Worm (Caenorhabditis elegans): Measurements from ENCODE around the gene F40F8.1.

F40F8.1 gene

ce11 chrII:11152495-11152894 lies 25.0 kb downstream of the F40F8.1 start, which contains the start of gene pqm-1:
Gene pqm-1, minus strand, starts transcription at chrII:11152595.
- TF ChIP-seq ets-7 (tag; optimal IDR thresholded peaks at IDR 0.05) = no peak
- TF ChIP-seq hnd-1 (tag; optimal IDR thresholded peaks at IDR 0.05) = no peak
- no peak for TF ChIP-seq sea-1 (GFP tag; conservative IDR thresholded peaks at IDR 0.05)
- TF ChIP-seq flt-1 (GFP tag; IDR thresholded peaks at IDR 0.05) = no peak
- no peak for TF ChIP-seq hmbx-1 (tag; optimal IDR thresholded peaks at IDR 0.05)
- no peak for TF ChIP-seq tbx-11 (GFP tag; IDR thresholded peaks at IDR 0.05)
- no peak for TF ChIP-seq tbx-37 (GFP tag; conservative IDR thresholded peaks at IDR 0.05)
- no peak for TF ChIP-seq F13C5.2 (tag; optimal IDR thresholded peaks at IDR 0.05)
- no peak for TF ChIP-seq ama-1 (optimal IDR thresholded peaks at IDR 0.05)
- no peak for TF ChIP-seq B0310.2 (tag; optimal IDR thresholded peaks at IDR 0.05)
- no peak for TF ChIP-seq pes-1 (GFP tag; IDR thresholded peaks at IDR 0.05)
- TF ChIP-seq ceh-36 (tag; optimal IDR thresholded peaks at IDR 0.05) = no peak

ce11 chrII:11153080-11153479 lies 25.6 kb downstream of the F40F8.1 start:
- TF ChIP-seq F13C5.2 (tag; optimal IDR thresholded peaks at IDR 0.05) (no peak), tbx-11 (GFP tag; IDR thresholded peaks at IDR 0.05) (no peak), tra-4 (tag; optimal IDR thresholded peaks at IDR 0.05) (no peak)

ce11 chrII:11153800-11154199 lies 26.3 kb downstream of the F40F8.1 start:
- TF ChIP-seq flt-1 (GFP tag; IDR thresholded peaks at IDR 0.05) (no peak), ama-1 (optimal IDR thresholded peaks at IDR 0.05) (no peak), hmg-4 (GFP tag; optimal IDR thresholded peaks at IDR 0.05) (no peak), ceh-13 (GFP tag; optimal IDR thresholded peaks at IDR 0.05) (no peak), tra-4 (tag; optimal IDR thresholded peaks at IDR 0.05) (no peak), ceh-36 (tag; optimal IDR thresholded peaks at IDR 0.05) (no peak), B0310.2 (tag; optimal IDR thresholded peaks at IDR 0.05) (no peak), scrt-1 (GFP tag; IDR thresholded peaks at IDR 0.05) (no peak), hmbx-1 (tag; optimal IDR thresholded peaks at IDR 0.05) (no peak), tbx-37 (GFP tag; conservative IDR thresholded peaks at IDR 0.05) (no peak), ets-7 (tag; optimal IDR thresholded peaks at IDR 0.05) (no peak), aly-1 (tag; optimal IDR thresholded peaks at IDR 0.05) (no peak), hnd-1 (tag; optimal IDR thresholded peaks at IDR 0.05) (no peak), F13C5.2 (tag; optimal IDR thresholded peaks at IDR 0.05) (no peak), tbx-11 (GFP tag; IDR thresholded peaks at IDR 0.05) (no peak)

- TF ChIP-seq ceh-13 (GFP tag; optimal IDR thresholded peaks at IDR 0.05) = no peak
Observed at ce11 chrII:11154957-11155356, 27.5 kb downstream of the F40F8.1 start.

- no peak for TF ChIP-seq tbx-37 (GFP tag; conservative IDR thresholded peaks at IDR 0.05)
- no peak for TF ChIP-seq ets-7 (tag; optimal IDR thresholded peaks at IDR 0.05)
- no peak for TF ChIP-seq hmbx-1 (tag; optimal IDR thresholded peaks at IDR 0.05)
- no peak for TF ChIP-seq hnd-1 (tag; optimal IDR thresholded peaks at IDR 0.05)
- TF ChIP-seq F13C5.2 (tag; optimal IDR thresholded peaks at IDR 0.05) = no peak
- TF ChIP-seq pes-1 (GFP tag; IDR thresholded peaks at IDR 0.05) = no peak
- no peak for TF ChIP-seq tbx-11 (GFP tag; IDR thresholded peaks at IDR 0.05)
- TF ChIP-seq ceh-36 (tag; optimal IDR thresholded peaks at IDR 0.05) = no peak
- TF ChIP-seq scrt-1 (GFP tag; IDR thresholded peaks at IDR 0.05) = no peak
- no peak for TF ChIP-seq B0310.2 (tag; optimal IDR thresholded peaks at IDR 0.05)
- no peak for TF ChIP-seq sea-1 (GFP tag; conservative IDR thresholded peaks at IDR 0.05)
- TF ChIP-seq tra-4 (tag; optimal IDR thresholded peaks at IDR 0.05) = no peak
- no peak for TF ChIP-seq flt-1 (GFP tag; IDR thresholded peaks at IDR 0.05)
- no peak for TF ChIP-seq aly-1 (tag; optimal IDR thresholded peaks at IDR 0.05)
- no peak for TF ChIP-seq ama-1 (optimal IDR thresholded peaks at IDR 0.05)
- TF ChIP-seq ceh-13 (GFP tag; optimal IDR thresholded peaks at IDR 0.05) = no peak
- TF ChIP-seq hmg-4 (GFP tag; optimal IDR thresholded peaks at IDR 0.05) = no peak
Observed at ce11 chrII:11155400-11155799, 27.9 kb downstream of the F40F8.1 start.

- no peak for TF ChIP-seq hmg-4 (GFP tag; optimal IDR thresholded peaks at IDR 0.05)
- no peak for TF ChIP-seq ceh-13 (GFP tag; optimal IDR thresholded peaks at IDR 0.05)
- no peak for TF ChIP-seq hmbx-1 (tag; optimal IDR thresholded peaks at IDR 0.05)
- TF ChIP-seq scrt-1 (GFP tag; IDR thresholded peaks at IDR 0.05) = no peak
- TF ChIP-seq tra-4 (tag; optimal IDR thresholded peaks at IDR 0.05) = no peak
- no peak for TF ChIP-seq tbx-11 (GFP tag; IDR thresholded peaks at IDR 0.05)
- TF ChIP-seq sea-1 (GFP tag; conservative IDR thresholded peaks at IDR 0.05) = no peak
- no peak for TF ChIP-seq ama-1 (optimal IDR thresholded peaks at IDR 0.05)
- no peak for TF ChIP-seq pes-1 (GFP tag; IDR thresholded peaks at IDR 0.05)
- TF ChIP-seq flt-1 (GFP tag; IDR thresholded peaks at IDR 0.05) = no peak
- TF ChIP-seq tbx-37 (GFP tag; conservative IDR thresholded peaks at IDR 0.05) = no peak
- TF ChIP-seq hnd-1 (tag; optimal IDR thresholded peaks at IDR 0.05) = no peak
- no peak for TF ChIP-seq F13C5.2 (tag; optimal IDR thresholded peaks at IDR 0.05)
- TF ChIP-seq ets-7 (tag; optimal IDR thresholded peaks at IDR 0.05) = no peak
- no peak for TF ChIP-seq ceh-36 (tag; optimal IDR thresholded peaks at IDR 0.05)
- TF ChIP-seq B0310.2 (tag; optimal IDR thresholded peaks at IDR 0.05) = no peak
- no peak for TF ChIP-seq aly-1 (tag; optimal IDR thresholded peaks at IDR 0.05)
Observed at ce11 chrII:11156160-11156559, 28.7 kb downstream of the F40F8.1 start.

ce11 chrII:11157660-11158059 lies 30.2 kb downstream of the F40F8.1 start:
- TF ChIP-seq flt-1 (GFP tag; IDR thresholded peaks at IDR 0.05) (peak; percentile 62; the same call in 1 of the 2 replicates), hnd-1 (tag; optimal IDR thresholded peaks at IDR 0.05) (peak; percentile 34), sea-1 (GFP tag; conservative IDR thresholded peaks at IDR 0.05) (peak; percentile 73; the same call in 1 of the 2 replicates), ets-7 (tag; optimal IDR thresholded peaks at IDR 0.05) (no peak), ama-1 (optimal IDR thresholded peaks at IDR 0.05) (no peak), ceh-13 (GFP tag; optimal IDR thresholded peaks at IDR 0.05) (peak; percentile 4), tbx-37 (GFP tag; conservative IDR thresholded peaks at IDR 0.05) (peak; percentile 63), scrt-1 (GFP tag; IDR thresholded peaks at IDR 0.05) (peak; percentile 70), ceh-36 (tag; optimal IDR thresholded peaks at IDR 0.05) (peak; percentile 73), tra-4 (tag; optimal IDR thresholded peaks at IDR 0.05) (no peak), F13C5.2 (tag; optimal IDR thresholded peaks at IDR 0.05) (no peak), hmg-4 (GFP tag; optimal IDR thresholded peaks at IDR 0.05) (no peak), tbx-11 (GFP tag; IDR thresholded peaks at IDR 0.05) (0 out of 2 replicates have a peak, but pooled peaks have one; percentile 44), pes-1 (GFP tag; IDR thresholded peaks at IDR 0.05) (peak; percentile 78)

ce11 chrII:11161675-11162074 lies 34.2 kb downstream of the F40F8.1 start:
- TF ChIP-seq ets-7 (tag; optimal IDR thresholded peaks at IDR 0.05) (no peak), tbx-11 (GFP tag; IDR thresholded peaks at IDR 0.05) (no peak), F13C5.2 (tag; optimal IDR thresholded peaks at IDR 0.05) (no peak)

All from whole organism, early embryonic.